Worm (Caenorhabditis elegans): ENCODE data around the gene nhr-195.

DNA sequence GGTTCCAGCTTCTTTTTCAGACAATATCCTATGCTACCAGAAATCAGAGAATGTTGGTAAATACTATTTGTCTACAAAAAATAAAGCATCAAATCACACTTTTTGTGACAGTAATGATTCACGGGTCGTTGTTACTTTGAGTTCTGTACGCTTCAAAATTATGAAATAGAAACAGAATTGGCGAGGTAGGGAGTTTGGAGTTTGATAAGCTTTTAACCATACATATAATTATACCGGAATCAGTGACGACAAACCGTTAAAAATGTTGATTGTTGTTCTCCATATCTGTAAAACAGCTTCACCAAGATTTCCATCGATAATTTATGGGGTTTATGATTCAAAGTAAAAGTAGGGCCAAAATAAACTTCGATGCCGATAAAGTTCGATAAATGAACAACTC, 5.7 kb upstream of the nhr-195 start:
- TF ChIP-seq unc-62 (GFP tag; optimal IDR thresholded peaks at IDR 0.05) (no peak), ama-1 (optimal IDR thresholded peaks at IDR 0.05) (no peak), elt-3 (tag; optimal IDR thresholded peaks at IDR 0.05) (no peak), ztf-1 (GFP tag; conservative IDR thresholded peaks at IDR 0.05) (no peak), nhr-11 (tag; optimal IDR thresholded peaks at IDR 0.05) (no peak), ztf-11 (tag; optimal IDR thresholded peaks at IDR 0.05) (no peak)

All from whole organism, L2 larva.